Worm (Caenorhabditis elegans) whole organism, late embryonic: Measurements from ENCODE around the gene F41H10.5.

ENCODE experiments used
- ceh-18 ChIP-seq: sonication (generic microtip); optimal IDR thresholded peaks from 2 replicates; lab custom pipeline; 2016; ENCODE audit warnings: missing genetic modification characterization, missing compliant biosample characterization
- ceh-31 ChIP-seq: sonication (generic microtip); optimal IDR thresholded peaks from 2 replicates; lab custom pipeline; 2016; ENCODE audit warnings: missing genetic modification characterization, missing compliant biosample characterization
- ceh-6 ChIP-seq: fragments of 200-800 bp; sonication (Bioruptor generic); optimal IDR thresholded peaks from 2 replicates; lab custom pipeline; 2018; ENCODE audit warnings: mild to moderate bottlenecking, missing genetic modification characterization, missing compliant biosample characterization
- che-1 ChIP-seq: sonication (generic microtip); optimal IDR thresholded peaks from 2 replicates; lab custom pipeline; 2016; ENCODE audit warnings: mild to moderate bottlenecking, missing genetic modification characterization, missing compliant biosample characterization
- fax-1 ChIP-seq: sonication (generic microtip); optimal IDR thresholded peaks from 2 replicates; lab custom pipeline; 2016; ENCODE audit warnings: missing genotype, missing genetic modification characterization, missing compliant biosample characterization
- hlh-30 ChIP-seq: sonication (generic microtip); optimal IDR thresholded peaks from 2 replicates; lab custom pipeline; 2017; ENCODE audit warnings: antibody characterized with exemption, missing genetic modification characterization, missing compliant biosample characterization; ENCODE audit not compliant: insufficient read depth
- nhr-11 ChIP-seq: fragments of 150-350 bp; optimal IDR thresholded peaks from 2 replicates; lab custom pipeline; 2014; ENCODE audit warnings: missing biosample characterization, missing genetic modification characterization
- pha-2 ChIP-seq: sonication (generic microtip); optimal IDR thresholded peaks from 2 replicates; lab custom pipeline; 2017; ENCODE audit warnings: mild to moderate bottlenecking, missing genetic modification characterization, missing compliant biosample characterization
- ref-2 ChIP-seq: sonication (generic microtip); optimal IDR thresholded peaks from 2 replicates; lab custom pipeline; 2016; ENCODE audit warnings: missing genetic modification characterization, missing compliant biosample characterization
- sdc-2 ChIP-seq: sonication (generic microtip); optimal IDR thresholded peaks from 2 replicates; lab custom pipeline; 2016; ENCODE audit warnings: missing genotype, missing genetic modification characterization, missing compliant biosample characterization
- sox-2 ChIP-seq: fragments of 200-800 bp; sonication (Bioruptor generic); IDR thresholded peaks from 2 replicates; pipeline ENCODE4 v1.3.6; 2022; ENCODE audit warnings: missing genetic modification reagents, missing genetic modification characterization, missing compliant biosample characterization
- unc-3 ChIP-seq, 2 experiments: fragments of 200-800 bp in 1 of 2; sonication (Bioruptor generic) in 1 of 2; sonication (generic microtip) in 1 of 2; conservative IDR thresholded peaks in 1 of 2; optimal IDR thresholded peaks in 1 of 2; 2 replicates each; pipeline versions ENCODE4 v1.3.6 to Lab custom; 2016 to 2022; ENCODE audit warnings: missing compliant biosample characterization in 2 of 2, missing genetic modification characterization in 2 of 2, missing genetic modification reagents in 1 of 2
- unc-42 ChIP-seq: sonication (generic microtip); optimal IDR thresholded peaks from 2 replicates; lab custom pipeline; 2016; ENCODE audit warnings: missing genotype, missing genetic modification characterization, missing compliant biosample characterization
- unc-86 ChIP-seq: sonication (generic microtip); optimal IDR thresholded peaks from 2 replicates; lab custom pipeline; 2016; ENCODE audit warnings: missing genetic modification characterization, missing compliant biosample characterization
- ztf-16 ChIP-seq: sonication (generic microtip); optimal IDR thresholded peaks from 2 replicates; lab custom pipeline; 2017; ENCODE audit warnings: missing genetic modification characterization, missing compliant biosample characterization

The F41H10.5 gene

ce11 chrIV:5411120-5411519 lies 50.4 kb downstream of the F41H10.5 start, which contains the start of gene ZK616.65:
Gene ZK616.65, minus strand, starts transcription at chrIV:5411220.
- TF ChIP-seq pha-2 (tag; lab: Kevin White, UChicago) (no peak), ceh-18 (tag; lab: Kevin White, UChicago) (no peak), sox-2 (GFP tag; lab: Robert Waterston, UW) (no peak), hlh-30 (tag; lab: Kevin White, UChicago) (no peak), ceh-6 (GFP tag; lab: Kevin White, UChicago) (no peak), ztf-16 (tag; lab: Kevin White, UChicago) (no peak), unc-42 (no peak), sdc-2 (no peak), unc-86 (tag; lab: Kevin White, UChicago) (no peak), ceh-31 (tag; lab: Kevin White, UChicago) (no peak), unc-3 (GFP tag; conservative IDR thresholded peaks at IDR 0.05; lab: Robert Waterston, UW) (no peak), unc-3 (tag; optimal IDR thresholded peaks at IDR 0.05; lab: Kevin White, UChicago) (no peak), ref-2 (tag; lab: Kevin White, UChicago) (no peak), nhr-11 (tag; lab: Kevin White, UChicago) (no peak), che-1 (tag; lab: Kevin White, UChicago) (no peak), fax-1 (tag; lab: Kevin White, UChicago) (no peak)
